Fruit fly (Drosophila melanogaster) whole organism, embryonic: ENCODE results near the gene CG18766.

ENCODE experiments used
- Awh ChIP-seq: fragments of 200-800 bp; sonication (Bioruptor generic); IDR thresholded peaks from 2 replicates; pipeline ENCODE4, ENCODE4 v1.3.6; 2022; ENCODE audit warnings: missing biosample characterization, missing genetic modification characterization
- BEAF-32 ChIP-seq: fragments of 200-800 bp; sonication (Bioruptor generic); optimal IDR thresholded peaks from 3 replicates; lab custom pipeline; 2017; ENCODE audit warnings: missing biosample characterization, missing genetic modification characterization, mild to moderate bottlenecking, moderate library complexity, missing genetic modification reagents
- Bgb ChIP-seq: fragments of 200-800 bp; sonication (Bioruptor generic); IDR thresholded peaks from 2 replicates; pipeline ENCODE4 v1.3.6; 2022; ENCODE audit warnings: missing biosample characterization, missing genetic modification characterization; ENCODE audit not compliant: partially characterized antibody
- CG1024 ChIP-seq: fragments of 200-800 bp; sonication (Bioruptor generic); IDR thresholded peaks from 2 replicates; pipeline ENCODE4 v1.3.6; 2022; ENCODE audit warnings: missing biosample characterization, missing genetic modification characterization
- CG10959 ChIP-seq: fragments of 200-800 bp; sonication (Bioruptor generic); IDR thresholded peaks from 2 replicates; pipeline ENCODE4 v1.3.6; 2022; ENCODE audit warnings: missing biosample characterization, missing genetic modification characterization
- CG12744 ChIP-seq: fragments of 200-800 bp; sonication (Bioruptor generic); optimal IDR thresholded peaks from 2 replicates; lab custom pipeline; 2016; ENCODE audit warnings: missing biosample characterization, missing genetic modification characterization
- CG13296 ChIP-seq: fragments of 200-800 bp; sonication (Bioruptor generic); optimal IDR thresholded peaks from 3 replicates; lab custom pipeline; 2018; ENCODE audit warnings: missing biosample characterization, mild to moderate bottlenecking, missing genetic modification characterization
- CG14667 ChIP-seq: fragments of 200-800 bp; sonication (Bioruptor generic); IDR thresholded peaks from 2 replicates; pipeline ENCODE4 v1.3.6; 2022; ENCODE audit warnings: missing biosample characterization, missing genetic modification characterization
- CG14710 ChIP-seq: fragments of 200-800 bp; sonication (Bioruptor generic); optimal IDR thresholded peaks from 3 replicates; lab custom pipeline; 2019; ENCODE audit warnings: missing biosample characterization, mild to moderate bottlenecking, missing genetic modification characterization, moderate library complexity
- CG15479 ChIP-seq: fragments of 200-800 bp; sonication (Bioruptor generic); optimal IDR thresholded peaks from 3 replicates; lab custom pipeline; 2019; ENCODE audit warnings: missing biosample characterization, mild to moderate bottlenecking, missing genetic modification characterization, moderate library complexity
- CG17802 ChIP-seq: fragments of 200-800 bp; sonication (Bioruptor generic); optimal IDR thresholded peaks from 2 replicates; lab custom pipeline; 2018; ENCODE audit warnings: missing biosample characterization, mild to moderate bottlenecking, missing genetic modification characterization, moderate library complexity
- CG1832 ChIP-seq: fragments of 200-800 bp; sonication (Bioruptor generic); optimal IDR thresholded peaks from 2 replicates; lab custom pipeline; 2017; ENCODE audit warnings: missing biosample characterization, mild to moderate bottlenecking, missing genetic modification characterization, inconsistent platforms
- CG18619 ChIP-seq: fragments of 200-800 bp; sonication (Bioruptor generic); optimal IDR thresholded peaks from 3 replicates; lab custom pipeline; 2017; ENCODE audit warnings: missing biosample characterization, mild to moderate bottlenecking, missing genetic modification characterization
- CG2199 ChIP-seq: fragments of 200-800 bp; sonication (Bioruptor generic); IDR thresholded peaks from 3 replicates; pipeline ENCODE4 v1.3.6; 2022; ENCODE audit warnings: missing biosample characterization, missing genetic modification characterization
- CG31365 ChIP-seq: fragments of 200-800 bp; sonication (Bioruptor generic); optimal IDR thresholded peaks from 2 replicates; lab custom pipeline; 2018; ENCODE audit warnings: missing biosample characterization, mild to moderate bottlenecking, missing genetic modification characterization
- CG6175 ChIP-seq: fragments of 200-800 bp; sonication (Bioruptor generic); IDR thresholded peaks from 3 replicates; pipeline ENCODE4 v1.3.6; 2022; ENCODE audit warnings: missing biosample characterization, missing genetic modification characterization
- CG6791 ChIP-seq: fragments of 200-800 bp; sonication (Bioruptor generic); IDR thresholded peaks from 3 replicates; pipeline ENCODE4 v1.3.6; 2022; ENCODE audit warnings: missing biosample characterization, missing genetic modification characterization; ENCODE audit not compliant: partially characterized antibody
- CG7556 ChIP-seq: fragments of 200-800 bp; sonication (Bioruptor generic); optimal IDR thresholded peaks from 2 replicates; lab custom pipeline; 2017; ENCODE audit warnings: missing biosample characterization, mild to moderate bottlenecking, missing genetic modification characterization
- CG8290 ChIP-seq, 3 experiments: fragments of 200-800 bp; sonication (Bioruptor generic); optimal IDR thresholded peaks; 2 replicates each; lab custom pipeline; 2016 to 2019; ENCODE audit warnings: missing biosample characterization in 3 of 3, missing genetic modification characterization in 3 of 3, mild to moderate bottlenecking in 2 of 3, moderate library complexity in 1 of 3
- CG8944 ChIP-seq: fragments of 200-800 bp; sonication (Bioruptor generic); optimal IDR thresholded peaks from 3 replicates; lab custom pipeline; 2016; ENCODE audit warnings: missing biosample characterization, missing genetic modification characterization
- Dfd ChIP-seq, 2 experiments: fragments of >200 bp; optimal IDR thresholded peaks; 2 replicates each; lab custom pipeline; 2017; ENCODE audit warnings: missing biosample characterization in 2 of 2, missing genetic modification characterization in 2 of 2
- Fer2 ChIP-seq: fragments of 200-800 bp; sonication (Bioruptor generic); optimal IDR thresholded peaks from 2 replicates; lab custom pipeline; 2018; ENCODE audit warnings: missing biosample characterization, mild to moderate bottlenecking, missing genetic modification characterization, moderate library complexity
- Hey ChIP-seq: fragments of 200-800 bp; sonication (Bioruptor generic); optimal IDR thresholded peaks from 3 replicates; lab custom pipeline; 2018; ENCODE audit warnings: missing biosample characterization, mild to moderate bottlenecking, missing genetic modification characterization
- Mad ChIP-seq: fragments of 200-800 bp; sonication (Bioruptor generic); optimal IDR thresholded peaks from 2 replicates; lab custom pipeline; 2016; ENCODE audit warnings: missing biosample characterization, missing genetic modification characterization
- Med ChIP-seq: fragments of 200-800 bp; sonication (Bioruptor generic); peaks from one replicate; lab custom pipeline; 2016; ENCODE audit warnings: missing biosample characterization, missing genetic modification characterization, mild to moderate bottlenecking, inconsistent platforms, moderate library complexity
- Mrtf ChIP-seq: fragments of 200-800 bp; sonication (Bioruptor generic); IDR thresholded peaks from 3 replicates; pipeline ENCODE4 v1.3.6; 2022; ENCODE audit warnings: missing biosample characterization, missing genetic modification characterization
- PHDP ChIP-seq: fragments of 200-800 bp; sonication (Bioruptor generic); optimal IDR thresholded peaks from 3 replicates; lab custom pipeline; 2018; ENCODE audit warnings: missing biosample characterization, mild to moderate bottlenecking, missing genetic modification characterization, moderate library complexity
- Six4 ChIP-seq: fragments of 200-800 bp; sonication (Bioruptor generic); optimal IDR thresholded peaks from 2 replicates; lab custom pipeline; 2016; ENCODE audit warnings: missing biosample characterization, missing genetic modification characterization
- ara ChIP-seq: fragments of 200-800 bp; sonication (Bioruptor generic); IDR thresholded peaks from 2 replicates; pipeline ENCODE4 v1.3.6; 2022; ENCODE audit warnings: missing biosample characterization, missing genetic modification characterization
- ase ChIP-seq: fragments of 200-800 bp; sonication (Bioruptor generic); IDR thresholded peaks from 3 replicates; pipeline ENCODE4 v1.3.6; 2022; ENCODE audit warnings: missing biosample characterization, missing genetic modification characterization
- cg ChIP-seq: fragments of 200-800 bp; sonication (Bioruptor generic); optimal IDR thresholded peaks from 3 replicates; lab custom pipeline; 2019; ENCODE audit warnings: missing biosample characterization, mild to moderate bottlenecking, missing genetic modification characterization, moderate library complexity
- ci ChIP-seq: fragments of 200-800 bp; sonication (Bioruptor generic); IDR thresholded peaks from 3 replicates; pipeline ENCODE4 v1.3.6; 2022; ENCODE audit warnings: missing biosample characterization, missing genetic modification characterization
- corto ChIP-seq: fragments of 200-800 bp; sonication (Bioruptor generic); optimal IDR thresholded peaks from 2 replicates; lab custom pipeline; 2016; ENCODE audit warnings: missing biosample characterization, mild to moderate bottlenecking, missing genetic modification characterization, moderate library complexity
- fu2 ChIP-seq: fragments of 200-800 bp; sonication (Bioruptor generic); optimal IDR thresholded peaks from 2 replicates; lab custom pipeline; 2016; ENCODE audit warnings: missing biosample characterization, missing genetic modification characterization
- gsb-n ChIP-seq: fragments of 200-800 bp; sonication (Bioruptor generic); optimal IDR thresholded peaks from 3 replicates; lab custom pipeline; 2018; ENCODE audit warnings: missing biosample characterization, mild to moderate bottlenecking, missing genetic modification characterization
- jigr1 ChIP-seq: fragments of 200-800 bp; sonication (Bioruptor generic); IDR thresholded peaks from 3 replicates; pipeline ENCODE4 v1.3.6; 2022; ENCODE audit warnings: missing biosample characterization, missing genetic modification characterization
- kay ChIP-seq: fragments of 200-800 bp; sonication (Bioruptor generic); optimal IDR thresholded peaks from 2 replicates; lab custom pipeline; 2016; ENCODE audit warnings: missing biosample characterization, missing genetic modification characterization
- lbe ChIP-seq: fragments of 200-800 bp; sonication (Bioruptor generic); optimal IDR thresholded peaks from 2 replicates; lab custom pipeline; 2016; ENCODE audit warnings: missing biosample characterization, mild to moderate bottlenecking, missing genetic modification characterization
- lov ChIP-seq, 2 experiments: fragments of 200-800 bp in 1 of 2; fragments of >200 bp in 1 of 2; sonication (Bioruptor generic) in 1 of 2; IDR thresholded peaks in 1 of 2; optimal IDR thresholded peaks in 1 of 2; 2 replicates in 1 of 2; 3 replicates in 1 of 2; pipeline versions ENCODE4 v1.3.6 to Lab custom; 2017 to 2022; ENCODE audit warnings: missing biosample characterization in 1 of 2, missing genetic modification characterization in 1 of 2
- nerfin-1 ChIP-seq: fragments of 200-800 bp; sonication (Bioruptor generic); optimal IDR thresholded peaks from 3 replicates; lab custom pipeline; 2019; ENCODE audit warnings: missing biosample characterization, mild to moderate bottlenecking, missing genetic modification characterization, moderate library complexity
- onecut ChIP-seq: fragments of 200-800 bp; sonication (Bioruptor generic); IDR thresholded peaks from 2 replicates; pipeline ENCODE4 v1.3.6; 2022; ENCODE audit warnings: missing biosample characterization, missing genetic modification characterization
- rib ChIP-seq: fragments of 200-800 bp; sonication (Bioruptor generic); IDR thresholded peaks from 2 replicates; pipeline ENCODE4 v1.3.6; 2022; ENCODE audit warnings: missing biosample characterization, missing genetic modification characterization
- schlank ChIP-seq: fragments of 200-800 bp; sonication (Bioruptor generic); optimal IDR thresholded peaks from 2 replicates; lab custom pipeline; 2018; ENCODE audit warnings: missing biosample characterization, mild to moderate bottlenecking, missing genetic modification characterization
- slbo ChIP-seq: fragments of 200-800 bp; sonication (Bioruptor generic); IDR thresholded peaks from 2 replicates; pipeline ENCODE4 v1.3.6; 2022; ENCODE audit warnings: missing biosample characterization, missing genetic modification characterization
- sob ChIP-seq: fragments of 200-800 bp; sonication (Bioruptor generic); IDR thresholded peaks from 2 replicates; pipeline ENCODE4 v1.3.6; 2022; ENCODE audit warnings: missing biosample characterization, missing genetic modification characterization
- stc ChIP-seq: fragments of 200-800 bp; sonication (Bioruptor generic); IDR thresholded peaks from 2 replicates; pipeline ENCODE4 v1.3.6; 2022; ENCODE audit warnings: missing biosample characterization, missing genetic modification characterization
- tio ChIP-seq: fragments of 200-800 bp; sonication (Bioruptor generic); optimal IDR thresholded peaks from 2 replicates; lab custom pipeline; 2017; ENCODE audit warnings: missing biosample characterization, missing genetic modification characterization, inconsistent platforms
- tna ChIP-seq: fragments of 200-800 bp; sonication (Bioruptor generic); IDR thresholded peaks from 2 replicates; pipeline ENCODE4 v1.3.6; 2022; ENCODE audit warnings: missing biosample characterization, missing genetic modification characterization; ENCODE audit not compliant: partially characterized antibody
- toy ChIP-seq: fragments of 200-800 bp; sonication (Bioruptor generic); IDR thresholded peaks from 2 replicates; pipeline ENCODE4 v1.3.6; 2022; ENCODE audit warnings: missing biosample characterization, missing genetic modification characterization
- trem ChIP-seq: fragments of 200-800 bp; optimal IDR thresholded peaks from 3 replicates; lab custom pipeline; 2019; ENCODE audit warnings: missing biosample characterization, mild to moderate bottlenecking, missing genetic modification characterization, moderate library complexity
- zf30C ChIP-seq: fragments of 200-800 bp; sonication (Bioruptor generic); optimal IDR thresholded peaks from 3 replicates; lab custom pipeline; 2018; ENCODE audit warnings: missing biosample characterization, mild to moderate bottlenecking, missing genetic modification characterization

CG18766 gene

DNA sequence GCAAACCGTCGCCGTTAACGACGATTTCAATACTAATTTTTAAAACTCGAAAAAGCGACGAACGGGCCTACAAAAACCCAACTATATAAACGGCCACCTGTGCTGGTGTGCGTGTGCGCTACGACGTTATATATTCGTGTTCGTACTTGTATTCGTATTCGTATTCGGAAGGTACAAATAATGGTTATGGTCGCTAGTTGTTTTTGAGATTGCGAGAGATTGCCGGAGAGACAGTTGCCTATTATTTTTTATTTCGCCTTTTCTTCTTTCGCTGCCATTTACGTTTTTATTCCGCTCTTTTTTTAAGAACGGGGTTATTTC, 36.7 kb upstream of the CG18766 start (continued):
- TF ChIP-seq BEAF-32 (GFP tag; lab: Kevin White, UChicago) (peak; percentile 17), kay (no peak), sob (GFP tag; lab: Robert Waterston, UW) (no peak), CG15479 (GFP tag; lab: Kevin White, UChicago) (no peak), CG1832 (GFP tag; lab: Kevin White, UChicago) (no peak), CG2199 (0 out of 3 replicates have a peak, but pooled peaks have one; percentile 6), CG10959 (no peak), fu2 (GFP tag; lab: Kevin White, UChicago) (no peak), Bgb (GFP tag; lab: Robert Waterston, UW) (0 out of 2 replicates have a peak, but pooled peaks have one; percentile 27), rib (GFP tag; lab: Robert Waterston, UW) (no peak), Dfd (GFP tag; optimal IDR thresholded peaks at IDR 0.05; lab: Kevin White, UChicago) (no peak), CG8944 (GFP tag; lab: Kevin White, UChicago) (no peak), CG31365 (tag; lab: Kevin White, UChicago) (no peak), Mad (GFP tag; lab: Kevin White, UChicago) (no peak), tio (GFP tag; lab: Kevin White, UChicago) (no peak), onecut (no peak), CG8290 (GFP tag; optimal IDR thresholded peaks at IDR 0.05; lab: Kevin White, UChicago) (peak; percentile 39), CG8290 (tag; optimal IDR thresholded peaks at IDR 0.05; lab: Kevin White, UChicago) (peak in 1 of 2 experiments; percentile 21), ase (no peak), zf30C (GFP tag; lab: Kevin White, UChicago) (no peak), CG13296 (GFP tag; lab: Kevin White, UChicago) (no peak), Awh (no peak), jigr1 (GFP tag; lab: Robert Waterston, UW) (no peak), CG6791 (GFP tag; lab: Robert Waterston, UW) (peak; percentile 47; the same call in 1 of the 3 replicates), nerfin-1 (no peak), schlank (no peak), lov (optimal IDR thresholded peaks at IDR 0.05; lab: Kevin White, UChicago) (no peak), lov (GFP tag; IDR thresholded peaks at IDR 0.05; lab: Robert Waterston, UW) (no peak), Fer2 (no peak), cg (GFP tag; lab: Kevin White, UChicago) (peak; percentile 37), Med (GFP tag; lab: Kevin White, UChicago) (no peak), CG18619 (GFP tag; lab: Kevin White, UChicago) (no peak), CG17802 (tag; lab: Kevin White, UChicago) (no peak), PHDP (no peak), CG7556 (no peak), tna (no peak), CG14667 (GFP tag; lab: Robert Waterston, UW) (no peak), Hey (tag; lab: Kevin White, UChicago) (no peak), CG14710 (no peak), lbe (no peak), ara (GFP tag; lab: Robert Waterston, UW) (no peak), toy (GFP tag; lab: Robert Waterston, UW) (no peak), stc (GFP tag; lab: Robert Waterston, UW) (no peak), trem (tag; lab: Kevin White, UChicago) (no peak), Mrtf (GFP tag; lab: Robert Waterston, UW) (no peak), slbo (no peak), CG12744 (GFP tag; lab: Kevin White, UChicago) (no peak), corto (GFP tag; lab: Kevin White, UChicago) (no peak), CG1024 (GFP tag; lab: Robert Waterston, UW) (no peak), ci (GFP tag; lab: Robert Waterston, UW) (no peak), CG6175 (GFP tag; lab: Robert Waterston, UW) (no peak), gsb-n (tag; lab: Kevin White, UChicago) (no peak), Six4 (GFP tag; lab: Kevin White, UChicago) (no peak)
